Fruit fly (Drosophila melanogaster): ENCODE measurements around the gene GILT2.

The GILT2 gene

DNA sequence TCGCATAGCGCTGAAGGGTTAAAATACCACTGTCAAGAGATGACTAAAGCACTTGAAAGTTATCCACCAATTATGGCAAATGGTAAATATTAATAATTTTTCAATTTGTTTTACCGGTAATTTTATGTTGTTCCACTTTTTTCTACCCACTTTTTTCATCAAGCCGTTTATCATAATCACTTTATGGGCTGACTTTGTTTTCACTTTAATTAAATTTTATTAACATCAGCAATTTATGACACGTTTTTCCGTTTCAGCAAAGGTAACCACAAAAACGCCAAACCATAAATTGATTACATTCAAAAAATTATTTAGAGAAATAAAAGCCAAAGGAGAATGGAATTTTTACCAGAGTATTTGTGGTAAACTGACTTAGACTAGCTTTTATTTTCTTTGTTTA is 23.2 kb upstream of the GILT2 start (continued):
- TF ChIP-seq CG13424 (tag; optimal IDR thresholded peaks at IDR 0.05), result no peak
- peak in 1 of 2 experiments; percentile 13 for TF ChIP-seq eve (GFP tag; optimal IDR thresholded peaks at IDR 0.05)

DNA sequence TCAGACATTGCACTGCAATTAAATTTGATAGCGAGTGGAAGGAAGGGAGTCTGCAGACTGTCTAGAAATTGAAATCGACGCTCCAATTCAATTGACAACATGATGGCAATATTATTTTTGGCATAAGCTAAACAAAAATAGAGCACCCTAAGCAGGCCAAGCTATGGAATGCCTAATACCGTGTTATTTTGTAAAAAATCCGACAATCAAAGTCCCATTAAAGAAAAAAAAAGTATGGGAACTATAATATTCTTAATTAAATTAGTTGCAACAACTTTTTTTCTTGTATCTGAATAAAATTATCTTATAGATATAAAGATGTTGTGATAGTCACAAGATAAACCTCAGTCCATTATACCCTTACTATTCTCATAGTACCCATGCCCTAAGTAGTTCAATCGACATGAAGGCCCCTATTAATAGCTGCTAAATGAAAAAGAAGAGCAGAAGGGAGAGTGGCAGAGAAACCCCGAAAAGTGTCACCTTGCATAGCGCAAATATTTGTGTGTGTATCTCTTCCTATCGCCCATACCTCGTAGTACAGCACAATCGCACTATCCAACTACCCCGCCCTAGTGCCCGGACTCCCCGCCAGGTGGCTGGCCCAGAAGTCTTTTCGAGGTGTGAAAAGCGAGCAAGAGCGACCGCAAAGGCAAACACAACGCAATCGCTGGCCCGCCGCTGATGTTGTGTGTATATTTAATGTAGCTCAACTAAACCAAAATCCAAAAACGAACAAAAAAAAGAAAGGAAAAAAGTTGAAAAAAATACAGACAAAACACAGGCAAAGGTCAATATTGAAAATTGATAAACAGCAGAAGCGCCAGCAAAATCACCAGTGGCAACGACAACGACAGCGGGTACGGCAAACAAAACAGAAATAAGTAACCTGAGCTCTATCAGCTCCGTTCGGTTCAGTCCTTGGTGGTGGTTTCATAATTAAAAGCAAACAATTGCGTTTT is 21.1 kb upstream of the GILT2 start:
- TF ChIP-seq CG15479 (GFP tag; optimal IDR thresholded peaks at IDR 0.05) (peak; percentile 35), CG3995 (GFP tag; optimal IDR thresholded peaks at IDR 0.05) (no peak), kni (GFP tag; optimal IDR thresholded peaks at IDR 0.05) (peak; percentile 90), CG8359 (GFP tag; optimal IDR thresholded peaks at IDR 0.05; ENCODE audit: borderline replicate concordance) (peak; percentile 80), ac (GFP tag; optimal IDR thresholded peaks at IDR 0.05) (peak; percentile 84), nerfin-1 (tag; optimal IDR thresholded peaks at IDR 0.05) (peak; percentile 76), CG34422 (GFP tag; IDR thresholded peaks at IDR 0.05) (0 out of 3 replicates have a peak, but pooled peaks have one; percentile 25), ssp (GFP tag; IDR thresholded peaks at IDR 0.05) (no peak), Nf-YC (tag; optimal IDR thresholded peaks at IDR 0.05) (peak; percentile 15), HLH4C (GFP tag; IDR thresholded peaks at IDR 0.05; ENCODE audit: partially characterized antibody) (no peak), Bgb (GFP tag; IDR thresholded peaks at IDR 0.05; ENCODE audit: partially characterized antibody) (no peak), vfl (GFP tag; optimal IDR thresholded peaks at IDR 0.05) (no peak), lov (optimal IDR thresholded peaks at IDR 0.05) (no peak), lov (GFP tag; IDR thresholded peaks at IDR 0.05) (peak; percentile 81; the same call in 1 of the 3 replicates), pfk (GFP tag; optimal IDR thresholded peaks at IDR 0.05) (peak; percentile 41), z (GFP tag; IDR thresholded peaks at IDR 0.05) (peak; percentile 65; the same call in 2 of the 3 replicates), dmrt11E (tag; optimal IDR thresholded peaks at IDR 0.05) (peak; percentile 86), en (GFP tag; optimal IDR thresholded peaks at IDR 0.05) (peak; percentile 46), CG11696 (GFP tag; IDR thresholded peaks at IDR 0.05) (peak; percentile 36), gro (GFP tag; optimal IDR thresholded peaks at IDR 0.05) (no peak), sisA (GFP tag; IDR thresholded peaks at IDR 0.05) (no peak), lilli (GFP tag; optimal IDR thresholded peaks at IDR 0.05) (peak; percentile 12), jumu (GFP tag; optimal IDR thresholded peaks at IDR 0.05) (peak; percentile 5), bcd (GFP tag; optimal IDR thresholded peaks at IDR 0.05) (no peak), NK7.1 (GFP tag; optimal IDR thresholded peaks at IDR 0.05) (peak; percentile 83), al (GFP tag; IDR thresholded peaks at IDR 0.05) (peak; percentile 36; the same call in 1 of the 2 replicates), D19A (tag; optimal IDR thresholded peaks at IDR 0.05) (peak; percentile 12), CG32767 (GFP tag; IDR thresholded peaks at IDR 0.05) (peak; percentile 50; the same call in 1 of the 2 replicates), cad (GFP tag; optimal IDR thresholded peaks at IDR 0.05) (no peak), CG10147 (GFP tag; optimal IDR thresholded peaks at IDR 0.05) (peak; percentile 50), CG2202 (tag; optimal IDR thresholded peaks at IDR 0.05) (peak; percentile 90), tll (GFP tag; optimal IDR thresholded peaks at IDR 0.05) (peak in 1 of 2 experiments; percentile 76), tgo (GFP tag; IDR thresholded peaks at IDR 0.05) (0 out of 3 replicates have a peak, but pooled peaks have one; percentile 19), CG6791 (GFP tag; IDR thresholded peaks at IDR 0.05; ENCODE audit: partially characterized antibody) (no peak), pan (optimal IDR thresholded peaks at IDR 0.05) (no peak), pan (GFP tag; optimal IDR thresholded peaks at IDR 0.05 in 1 of 2, IDR thresholded peaks at IDR 0.05 in 1 of 2) (peak in 1 of 2 experiments; percentile 43), mam (GFP tag; optimal IDR thresholded peaks at IDR 0.05) (peak; percentile 17), CG14860 (GFP tag; IDR thresholded peaks at IDR 0.05; ENCODE audit: partially characterized antibody) (no peak), mirr (GFP tag; optimal IDR thresholded peaks at IDR 0.05) (peak; percentile 76), CG12219 (GFP tag; optimal IDR thresholded peaks at IDR 0.05) (peak; percentile 52), chn (GFP tag; optimal IDR thresholded peaks at IDR 0.05) (no peak), ro (GFP tag; IDR thresholded peaks at IDR 0.05) (no peak), CG17359 (tag; optimal IDR thresholded peaks at IDR 0.05) (peak; percentile 61), E2f1 (GFP tag; IDR thresholded peaks at IDR 0.05) (no peak)
